Fruit fly (Drosophila melanogaster): Measurements from ENCODE around the gene alt.

alt gene

DNA sequence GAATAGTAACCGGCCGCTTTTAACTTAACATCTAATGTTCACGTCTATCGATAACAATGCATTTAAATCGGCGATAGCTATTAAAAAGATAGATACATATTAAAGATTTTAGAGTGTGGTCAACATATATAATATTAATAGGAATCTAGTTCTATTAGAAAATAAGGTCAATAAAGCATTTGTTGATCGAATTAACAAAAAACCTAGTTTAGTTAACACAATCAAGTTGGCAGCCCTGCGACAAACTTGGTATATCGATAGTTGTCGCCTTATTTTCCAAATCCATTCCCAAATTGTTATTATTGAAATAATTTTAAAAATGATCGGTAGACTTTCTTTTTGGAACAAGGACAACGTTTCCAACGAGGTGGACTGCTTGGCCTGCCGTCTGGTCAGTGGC, 2.5 kb upstream of the alt start, which contains the start of the genes CG31251 and CG31360 (continued):
- TF ChIP-seq hbn (GFP tag; IDR thresholded peaks at IDR 0.05; ENCODE audit: partially characterized antibody), result peak; percentile 88
- no peak for TF ChIP-seq Mrtf (GFP tag; IDR thresholded peaks at IDR 0.05)
- TF ChIP-seq chif (GFP tag; optimal IDR thresholded peaks at IDR 0.05), result no peak
- TF ChIP-seq gsb (GFP tag; IDR thresholded peaks at IDR 0.05), result no peak
- TF ChIP-seq CG6254 (GFP tag; optimal IDR thresholded peaks at IDR 0.05), result no peak
- TF ChIP-seq croc (GFP tag; conservative IDR thresholded peaks at IDR 0.05), result no peak
- TF ChIP-seq lilli (GFP tag; optimal IDR thresholded peaks at IDR 0.05), result no peak
- no peak for TF ChIP-seq h (optimal IDR thresholded peaks at IDR 0.05)
- no peak for TF ChIP-seq ara (GFP tag; IDR thresholded peaks at IDR 0.05)
- TF ChIP-seq unc-4 (GFP tag; IDR thresholded peaks at IDR 0.05; ENCODE audit: partially characterized antibody), result peak; percentile 91
- no peak for TF ChIP-seq CG13624 (GFP tag; optimal IDR thresholded peaks at IDR 0.05)
- no peak for TF ChIP-seq CG10462 (GFP tag; optimal IDR thresholded peaks at IDR 0.05)
- TF ChIP-seq Dek (tag; optimal IDR thresholded peaks at IDR 0.05), result no peak
- no peak for TF ChIP-seq bab2 (GFP tag; optimal IDR thresholded peaks at IDR 0.05)
- TF ChIP-seq CG1792 (GFP tag; optimal IDR thresholded peaks at IDR 0.05), result no peak
- TF ChIP-seq toy (GFP tag; IDR thresholded peaks at IDR 0.05), result no peak
- TF ChIP-seq aop (GFP tag; IDR thresholded peaks at IDR 0.05), result no peak
- TF ChIP-seq CG8765 (GFP tag; IDR thresholded peaks at IDR 0.05), result no peak
- TF ChIP-seq sug (tag; optimal IDR thresholded peaks at IDR 0.05), result peak; percentile 18
- TF ChIP-seq CG11504 (tag; optimal IDR thresholded peaks at IDR 0.05), result no peak
- TF ChIP-seq exex (tag; optimal IDR thresholded peaks at IDR 0.05), result no peak
- 0 out of 2 replicates have a peak, but pooled peaks have one; percentile 3 for TF ChIP-seq CG42726 (GFP tag; IDR thresholded peaks at IDR 0.05; ENCODE audit: partially characterized antibody)
- no peak for TF ChIP-seq CG17568 (GFP tag; optimal IDR thresholded peaks at IDR 0.05)
- no peak for TF ChIP-seq ap (GFP tag; IDR thresholded peaks at IDR 0.05)
- no peak for TF ChIP-seq fd102C (GFP tag; optimal IDR thresholded peaks at IDR 0.05)
- TF ChIP-seq dmrt11E (tag; optimal IDR thresholded peaks at IDR 0.05), result no peak
- no peak for TF ChIP-seq lov (optimal IDR thresholded peaks at IDR 0.05)
- no peak for TF ChIP-seq lov (GFP tag; IDR thresholded peaks at IDR 0.05)
- no peak for TF ChIP-seq btn (GFP tag; optimal IDR thresholded peaks at IDR 0.05)
- no peak for TF ChIP-seq cato (GFP tag; optimal IDR thresholded peaks at IDR 0.05; ENCODE audit: borderline replicate concordance)
- TF ChIP-seq Abd-B (GFP tag; optimal IDR thresholded peaks at IDR 0.05), result no peak
- TF ChIP-seq ken (GFP tag; IDR thresholded peaks at IDR 0.05), result no peak
- TF ChIP-seq Nf-YA (GFP tag; IDR thresholded peaks at IDR 0.05), result no peak
- no peak for TF ChIP-seq hth (optimal IDR thresholded peaks at IDR 0.05)
- TF ChIP-seq Mes4 (GFP tag; optimal IDR thresholded peaks at IDR 0.05), result no peak
- no peak for TF ChIP-seq slp2 (GFP tag; optimal IDR thresholded peaks at IDR 0.05)
- no peak for TF ChIP-seq Lpt (GFP tag; optimal IDR thresholded peaks at IDR 0.05)
- TF ChIP-seq cg (GFP tag; optimal IDR thresholded peaks at IDR 0.05), result no peak
- TF ChIP-seq lmd (GFP tag; IDR thresholded peaks at IDR 0.05), result no peak
- no peak for TF ChIP-seq CG7786 (GFP tag; optimal IDR thresholded peaks at IDR 0.05)
- TF ChIP-seq pnt (GFP tag; optimal IDR thresholded peaks at IDR 0.05), result no peak
- TF ChIP-seq Hr78 (GFP tag; optimal IDR thresholded peaks at IDR 0.05), result no peak
- no peak for TF ChIP-seq NFAT (GFP tag; IDR thresholded peaks at IDR 0.05)
- no peak for TF ChIP-seq CG32767 (GFP tag; IDR thresholded peaks at IDR 0.05)
- no peak for TF ChIP-seq da (GFP tag; optimal IDR thresholded peaks at IDR 0.05)
- no peak for TF ChIP-seq CG1602 (GFP tag; optimal IDR thresholded peaks at IDR 0.05)
- TF ChIP-seq CG2120 (GFP tag; optimal IDR thresholded peaks at IDR 0.05), result no peak
- TF ChIP-seq mld (GFP tag; IDR thresholded peaks at IDR 0.05; ENCODE audit: partially characterized antibody), result 0 out of 3 replicates have a peak, but pooled peaks have one; percentile 20
- TF ChIP-seq CG1647 (GFP tag; optimal IDR thresholded peaks at IDR 0.05), result no peak
- no peak for TF ChIP-seq CG43689 (GFP tag; IDR thresholded peaks at IDR 0.05)
- TF ChIP-seq Meics (GFP tag; optimal IDR thresholded peaks at IDR 0.05), result no peak
- TF ChIP-seq HHEX (GFP tag; optimal IDR thresholded peaks at IDR 0.05), result no peak
- TF ChIP-seq CG16813 (GFP tag; IDR thresholded peaks at IDR 0.05; ENCODE audit: partially characterized antibody), result peak; percentile 84
